Worm (Caenorhabditis elegans): ENCODE measurements around the gene C05C10.5.

C05C10.5 gene

DNA sequence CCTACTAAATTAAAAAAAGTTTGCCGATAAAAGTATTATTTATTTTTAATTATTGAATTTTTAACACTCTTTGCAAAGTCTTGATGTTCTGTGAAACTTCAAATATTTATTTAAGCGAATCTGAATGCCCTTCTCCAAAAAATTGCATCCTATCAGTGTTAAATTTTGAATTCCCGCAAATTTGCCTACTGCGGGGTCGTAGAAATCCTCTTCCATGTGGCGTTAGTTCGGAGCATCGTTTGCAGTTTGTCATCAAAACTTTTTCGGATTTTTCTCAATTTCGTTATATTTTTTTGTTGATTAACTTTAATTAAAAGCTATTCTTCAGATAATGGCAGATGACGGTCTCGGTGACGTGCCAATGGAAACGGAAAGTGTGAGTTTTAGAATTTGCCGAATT, 1.6 kb downstream of the C05C10.5 start, which contains the start of gene ufd-3 (continued):
- TF ChIP-seq nhr-20 (tag; optimal IDR thresholded peaks at IDR 0.05) (peak; percentile 93), nhr-84 (tag; optimal IDR thresholded peaks at IDR 0.05) (no peak), unc-98 (GFP tag; IDR thresholded peaks at IDR 0.05) (peak; percentile 86), C16A3.4 (tag; optimal IDR thresholded peaks at IDR 0.05) (peak; percentile 93), nhr-19 (GFP tag; conservative IDR thresholded peaks at IDR 0.05) (peak; percentile 88), ceh-88 (GFP tag; IDR thresholded peaks at IDR 0.05) (peak; percentile 76), ets-5 (GFP tag; IDR thresholded peaks at IDR 0.05) (no peak), zag-1 (tag; optimal IDR thresholded peaks at IDR 0.05) (peak; percentile 15), sptf-1 (tag; optimal IDR thresholded peaks at IDR 0.05) (no peak), ceh-8 (GFP tag; optimal IDR thresholded peaks at IDR 0.05) (peak; percentile 61), skn-1 (tag; optimal IDR thresholded peaks at IDR 0.05) (peak; percentile 99), ceh-63 (GFP tag; optimal IDR thresholded peaks at IDR 0.05) (no peak), dpl-1 (GFP tag; optimal IDR thresholded peaks at IDR 0.05) (peak; percentile 95 to 98 (median 97)), rnt-1 (tag; optimal IDR thresholded peaks at IDR 0.05) (peak; percentile 99), lsy-2 (tag; optimal IDR thresholded peaks at IDR 0.05) (peak; percentile 90 to 93), fkh-10 (GFP tag; optimal IDR thresholded peaks at IDR 0.05) (peak; percentile 50), unc-62 (GFP tag; optimal IDR thresholded peaks at IDR 0.05) (no peak), nhr-12 (tag; optimal IDR thresholded peaks at IDR 0.05) (peak; percentile 28), pag-3 (tag; optimal IDR thresholded peaks at IDR 0.05; ENCODE audit: borderline replicate concordance, insufficient read depth) (no peak), mab-9 (GFP tag; IDR thresholded peaks at IDR 0.05) (peak; percentile 71), xbp-1 (tag; optimal IDR thresholded peaks at IDR 0.05) (peak; percentile 92), grh-1 (GFP tag; IDR thresholded peaks at IDR 0.05) (peak; percentile 72; the same call in 1 of the 2 replicates), efl-3 (GFP tag; optimal IDR thresholded peaks at IDR 0.05) (no peak), sup-37 (GFP tag; optimal IDR thresholded peaks at IDR 0.05) (peak; percentile 59), mep-1 (tag; optimal IDR thresholded peaks at IDR 0.05) (peak; percentile 95), elt-3 (tag; optimal IDR thresholded peaks at IDR 0.05) (peak in 5 of 6 experiments; percentile 8 to 95 (median 49)), nhr-28 (tag; optimal IDR thresholded peaks at IDR 0.05) (no peak), nhr-85 (tag) (peak; percentile 95), egl-27 (tag; optimal IDR thresholded peaks at IDR 0.05) (no peak), nhr-77 (tag; optimal IDR thresholded peaks at IDR 0.05) (peak; percentile 48), ces-1 (GFP tag; optimal IDR thresholded peaks at IDR 0.05) (no peak), ceh-82 (tag; optimal IDR thresholded peaks at IDR 0.05) (peak; percentile 83 to 92 (median 88)), fkh-8 (tag; optimal IDR thresholded peaks at IDR 0.05) (peak; percentile 86), F16B12.6 (tag; optimal IDR thresholded peaks at IDR 0.05) (peak; percentile 59), irx-1 (tag; optimal IDR thresholded peaks at IDR 0.05) (peak; percentile 95), nhr-76 (tag; optimal IDR thresholded peaks at IDR 0.05) (no peak), zip-4 (GFP tag; optimal IDR thresholded peaks at IDR 0.05) (peak; percentile 45), nhr-237 (tag; optimal IDR thresholded peaks at IDR 0.05) (peak; percentile 37), C34B4.2 (tag; optimal IDR thresholded peaks at IDR 0.05) (no peak), pax-3 (tag; optimal IDR thresholded peaks at IDR 0.05) (peak; percentile 90), egl-13 (tag; optimal IDR thresholded peaks at IDR 0.05) (peak; percentile 92), C04F5.9 (tag; optimal IDR thresholded peaks at IDR 0.05) (peak; percentile 85), nhr-47 (tag; optimal IDR thresholded peaks at IDR 0.05) (peak; percentile 93), hlh-4 (tag; optimal IDR thresholded peaks at IDR 0.05) (peak; percentile 63), lin-35 (GFP tag; optimal IDR thresholded peaks at IDR 0.05) (peak; percentile 99), isw-1 (GFP tag; IDR thresholded peaks at IDR 0.05) (peak; percentile 83), unc-130 (tag; optimal IDR thresholded peaks at IDR 0.05) (peak; percentile 93), ztf-11 (tag; optimal IDR thresholded peaks at IDR 0.05) (peak in 1 of 2 experiments; percentile 94), lin-13 (GFP tag; optimal IDR thresholded peaks at IDR 0.05) (peak; percentile 83), snpc-4 (tag; optimal IDR thresholded peaks at IDR 0.05) (peak; percentile 78), pqm-1 (tag; optimal IDR thresholded peaks at IDR 0.05) (no peak), aha-1 (tag; optimal IDR thresholded peaks at IDR 0.05) (no peak), Y116A8C.19 (tag; optimal IDR thresholded peaks at IDR 0.05; ENCODE audit: borderline replicate concordance) (peak; percentile 80)
